Worm (Caenorhabditis elegans): ENCODE results near the gene C15B12.1.

Gene C15B12.1

DNA sequence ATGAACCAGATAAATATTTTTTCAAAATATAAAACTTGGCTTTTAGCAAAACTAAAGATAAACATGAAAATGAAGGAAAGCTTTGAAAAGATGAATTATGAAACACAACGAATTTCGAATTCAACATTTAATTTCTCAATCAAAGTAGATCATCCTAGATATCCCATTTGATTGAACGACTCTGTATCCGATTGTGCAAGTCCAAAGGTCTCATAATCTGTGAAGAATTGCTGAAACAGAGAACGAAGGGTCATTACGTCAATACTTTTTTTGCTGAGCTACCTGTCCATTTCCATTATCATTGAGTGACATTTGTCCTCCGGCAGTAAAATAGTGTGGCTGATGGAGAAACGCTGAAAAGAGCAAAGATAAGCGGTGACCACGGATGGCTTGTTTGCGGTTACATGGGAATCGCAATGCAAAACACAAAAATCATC, 46.0 kb downstream of the C15B12.1 start (continued):
- TF ChIP-seq madf-5 (GFP tag; IDR thresholded peaks at IDR 0.05) (0 out of 4 replicates have a peak, but pooled peaks of 1 of the 2 experiments have one; percentile 25), F44E2.7 (GFP tag; IDR thresholded peaks at IDR 0.05) (no peak), ZK546.5 (tag; optimal IDR thresholded peaks at IDR 0.05) (no peak), F10B5.3 (tag; optimal IDR thresholded peaks at IDR 0.05) (no peak), lin-38 (GFP tag; IDR thresholded peaks at IDR 0.05) (no peak), duxl-1 (tag; optimal IDR thresholded peaks at IDR 0.05; ENCODE audit: poor library complexity) (no peak), ceh-82 (tag; optimal IDR thresholded peaks at IDR 0.05) (no peak)
